Fruit fly (Drosophila melanogaster) whole organism, embryonic: ENCODE results near the gene beat-Vc.

Source experiments
- Ada2b ChIP-seq: fragments of 200-800 bp; sonication (Bioruptor generic); IDR thresholded peaks from 2 replicates; pipeline ENCODE4 v1.3.6; 2022; ENCODE audit warnings: missing biosample characterization, missing genetic modification characterization
- Awh ChIP-seq: fragments of 200-800 bp; sonication (Bioruptor generic); IDR thresholded peaks from 2 replicates; pipeline ENCODE4, ENCODE4 v1.3.6; 2022; ENCODE audit warnings: missing biosample characterization, missing genetic modification characterization
- Blimp-1 ChIP-seq: fragments of 200-800 bp; sonication (Bioruptor generic); optimal IDR thresholded peaks from 3 replicates; lab custom pipeline; 2018; ENCODE audit warnings: missing biosample characterization, missing genetic modification characterization, mild to moderate bottlenecking, moderate library complexity, missing genetic modification reagents
- Bteb2 ChIP-seq: fragments of 200-800 bp; sonication (Bioruptor generic); optimal IDR thresholded peaks from 2 replicates; lab custom pipeline; 2016; ENCODE audit warnings: missing biosample characterization, missing genetic modification characterization
- CG10209 ChIP-seq: fragments of 200-800 bp; sonication (Bioruptor generic); optimal IDR thresholded peaks from 3 replicates; lab custom pipeline; 2017; ENCODE audit warnings: missing biosample characterization, mild to moderate bottlenecking, missing genetic modification characterization, missing genetic modification reagents
- CG10274 ChIP-seq: fragments of 200-800 bp; sonication (Bioruptor generic); optimal IDR thresholded peaks from 3 replicates; lab custom pipeline; 2017; ENCODE audit warnings: missing biosample characterization, mild to moderate bottlenecking, missing genetic modification characterization
- CG10431 ChIP-seq: fragments of 200-800 bp; sonication (Bioruptor generic); optimal IDR thresholded peaks from 3 replicates; lab custom pipeline; 2018; ENCODE audit warnings: missing biosample characterization, mild to moderate bottlenecking, missing genetic modification characterization
- CG10565 ChIP-seq: fragments of 200-800 bp; sonication (Bioruptor generic); optimal IDR thresholded peaks from 3 replicates; lab custom pipeline; 2016; ENCODE audit warnings: missing biosample characterization, mild to moderate bottlenecking, missing genetic modification characterization
- CG10959 ChIP-seq: fragments of 200-800 bp; sonication (Bioruptor generic); IDR thresholded peaks from 2 replicates; pipeline ENCODE4 v1.3.6; 2022; ENCODE audit warnings: missing biosample characterization, missing genetic modification characterization
- CG11093 ChIP-seq: fragments of 200-800 bp; sonication (Bioruptor generic); IDR thresholded peaks from 3 replicates; pipeline ENCODE4 v1.3.6; 2022; ENCODE audit warnings: missing biosample characterization, missing genetic modification characterization
- CG11560 ChIP-seq: fragments of 200-800 bp; sonication (Bioruptor generic); IDR thresholded peaks from 3 replicates; pipeline ENCODE4 v1.3.6; 2022; ENCODE audit warnings: missing biosample characterization, missing genetic modification characterization
- CG12391 ChIP-seq: fragments of 200-800 bp; sonication (Bioruptor generic); optimal IDR thresholded peaks from 3 replicates; lab custom pipeline; 2018; ENCODE audit warnings: missing biosample characterization, mild to moderate bottlenecking, missing genetic modification characterization, moderate library complexity
- CG13287 ChIP-seq: fragments of 200-800 bp; sonication (Bioruptor generic); IDR thresholded peaks from 2 replicates; pipeline ENCODE4 v1.3.6; 2022; ENCODE audit warnings: missing biosample characterization, missing genetic modification characterization; ENCODE audit not compliant: partially characterized antibody
- CG14710 ChIP-seq: fragments of 200-800 bp; sonication (Bioruptor generic); optimal IDR thresholded peaks from 3 replicates; lab custom pipeline; 2019; ENCODE audit warnings: missing biosample characterization, mild to moderate bottlenecking, missing genetic modification characterization, moderate library complexity
- CG16779 ChIP-seq: fragments of 200-800 bp; sonication (Bioruptor generic); IDR thresholded peaks from 2 replicates; pipeline ENCODE4 v1.3.6; 2022; ENCODE audit warnings: missing biosample characterization, missing genetic modification characterization
- CG1832 ChIP-seq: fragments of 200-800 bp; sonication (Bioruptor generic); optimal IDR thresholded peaks from 2 replicates; lab custom pipeline; 2017; ENCODE audit warnings: missing biosample characterization, mild to moderate bottlenecking, missing genetic modification characterization, inconsistent platforms
- CG30403 ChIP-seq: fragments of 200-800 bp; sonication (Bioruptor generic); optimal IDR thresholded peaks from 3 replicates; lab custom pipeline; 2016; ENCODE audit warnings: missing biosample characterization, missing genetic modification characterization
- CG31388 ChIP-seq: fragments of 200-800 bp; sonication (Bioruptor generic); optimal IDR thresholded peaks from 2 replicates; lab custom pipeline; 2016; ENCODE audit warnings: missing biosample characterization, missing genetic modification characterization
- CG32532 ChIP-seq: fragments of 200-800 bp; sonication (Bioruptor generic); IDR thresholded peaks from 2 replicates; pipeline ENCODE4 v1.3.6; 2022; ENCODE audit warnings: missing biosample characterization, missing genetic modification characterization
- CG34376 ChIP-seq: fragments of 200-800 bp; sonication (Bioruptor generic); optimal IDR thresholded peaks from 2 replicates; lab custom pipeline; 2018; ENCODE audit warnings: missing biosample characterization, mild to moderate bottlenecking, missing genetic modification characterization
- CG6683 ChIP-seq: fragments of 200-800 bp; sonication (Bioruptor generic); optimal IDR thresholded peaks from 2 replicates; lab custom pipeline; 2017; ENCODE audit warnings: missing biosample characterization, mild to moderate bottlenecking, missing genetic modification characterization, missing genetic modification reagents
- CG8290 ChIP-seq, 3 experiments: fragments of 200-800 bp; sonication (Bioruptor generic); optimal IDR thresholded peaks; 2 replicates each; lab custom pipeline; 2016 to 2019; ENCODE audit warnings: missing biosample characterization in 3 of 3, missing genetic modification characterization in 3 of 3, mild to moderate bottlenecking in 2 of 3, moderate library complexity in 1 of 3
- CG8388 ChIP-seq: fragments of 200-800 bp; sonication (Bioruptor generic); optimal IDR thresholded peaks from 2 replicates; lab custom pipeline; 2019; ENCODE audit warnings: missing biosample characterization, mild to moderate bottlenecking, missing genetic modification characterization, moderate library complexity
- CG9876 ChIP-seq: fragments of 200-800 bp; sonication (Bioruptor generic); optimal IDR thresholded peaks from 2 replicates; lab custom pipeline; 2016; ENCODE audit warnings: missing biosample characterization, missing genetic modification characterization
- Doc2 ChIP-seq: fragments of 200-800 bp; sonication (Bioruptor generic); IDR thresholded peaks from 2 replicates; pipeline ENCODE4 v1.3.6; 2022; ENCODE audit warnings: missing biosample characterization, missing genetic modification characterization
- E2f1 ChIP-seq: fragments of 200-800 bp; sonication (Bioruptor generic); IDR thresholded peaks from 2 replicates; pipeline ENCODE4 v1.3.6; 2022; ENCODE audit warnings: missing biosample characterization, missing genetic modification characterization
- Fer1 ChIP-seq: fragments of 200-800 bp; sonication (Bioruptor generic); optimal IDR thresholded peaks from 2 replicates; lab custom pipeline; 2017; ENCODE audit warnings: missing biosample characterization, mild to moderate bottlenecking, missing genetic modification characterization
- Gsc ChIP-seq: fragments of 200-800 bp; sonication (Bioruptor generic); IDR thresholded peaks from 2 replicates; pipeline ENCODE4 v1.3.6; 2022; ENCODE audit warnings: missing biosample characterization, missing genetic modification characterization
- H2.0 ChIP-seq: fragments of 200-800 bp; sonication (Bioruptor generic); IDR thresholded peaks from 2 replicates; pipeline ENCODE4 v1.3.6; 2022; ENCODE audit warnings: missing biosample characterization, missing genetic modification characterization
- Hr39 ChIP-seq: fragments of >200 bp; optimal IDR thresholded peaks from 2 replicates; lab custom pipeline; 2017
- Oaz ChIP-seq: fragments of 200-800 bp; sonication (Bioruptor generic); IDR thresholded peaks from 2 replicates; pipeline ENCODE4 v1.3.6; 2022; ENCODE audit warnings: missing biosample characterization, missing genetic modification characterization
- Side ChIP-seq: fragments of 200-800 bp; sonication (Bioruptor generic); optimal IDR thresholded peaks from 2 replicates; lab custom pipeline; 2016; ENCODE audit warnings: missing biosample characterization, missing genetic modification characterization
- Xrp1 ChIP-seq: fragments of 200-800 bp; sonication (Bioruptor generic); IDR thresholded peaks from 2 replicates; pipeline ENCODE4 v1.3.6; 2022; ENCODE audit warnings: missing biosample characterization, missing genetic modification characterization
- cad ChIP-seq: fragments of >200 bp; optimal IDR thresholded peaks from 2 replicates; lab custom pipeline; 2017; ENCODE audit warnings: missing biosample characterization, missing genetic modification characterization
- chinmo ChIP-seq: fragments of 200-800 bp; sonication (Bioruptor generic); IDR thresholded peaks from 4 replicates; pipeline ENCODE4 v1.3.6; 2022; ENCODE audit warnings: missing biosample characterization, missing genetic modification characterization; ENCODE audit not compliant: partially characterized antibody
- disco-r ChIP-seq: fragments of 200-800 bp; sonication (Bioruptor generic); optimal IDR thresholded peaks from 2 replicates; lab custom pipeline; 2016; ENCODE audit warnings: missing biosample characterization, missing genetic modification characterization
- dmrt99B ChIP-seq: fragments of 200-800 bp; sonication (Bioruptor generic); optimal IDR thresholded peaks from 2 replicates; lab custom pipeline; 2018; ENCODE audit warnings: missing biosample characterization, mild to moderate bottlenecking, missing genetic modification characterization, moderate library complexity
- exex ChIP-seq: fragments of 200-800 bp; sonication (Bioruptor generic); optimal IDR thresholded peaks from 4 replicates; lab custom pipeline; 2018; ENCODE audit warnings: missing biosample characterization, mild to moderate bottlenecking, missing genetic modification characterization, moderate library complexity
- fd3F ChIP-seq: fragments of 200-800 bp; sonication (Bioruptor generic); optimal IDR thresholded peaks from 2 replicates; lab custom pipeline; 2018; ENCODE audit warnings: missing biosample characterization, mild to moderate bottlenecking, missing genetic modification characterization, moderate library complexity
- gro ChIP-seq: fragments of 200-800 bp; sonication (Bioruptor generic); optimal IDR thresholded peaks from 2 replicates; lab custom pipeline; 2016; ENCODE audit warnings: missing biosample characterization, missing genetic modification characterization
- gsb ChIP-seq: fragments of 200-800 bp; sonication (Bioruptor generic); IDR thresholded peaks from 2 replicates; pipeline ENCODE4 v1.3.6; 2022; ENCODE audit warnings: missing biosample characterization, missing genetic modification characterization
- hkb ChIP-seq, 2 experiments: fragments of 200-800 bp in 1 of 2; fragments of >200 bp in 1 of 2; sonication (Bioruptor generic) in 1 of 2; IDR thresholded peaks in 1 of 2; optimal IDR thresholded peaks in 1 of 2; 2 replicates each; pipeline versions ENCODE4 v1.3.6 to Lab custom; 2017 to 2022; ENCODE audit warnings: missing biosample characterization in 1 of 2, missing genetic modification characterization in 1 of 2
- jing ChIP-seq: fragments of 200-800 bp; sonication (Bioruptor generic); optimal IDR thresholded peaks from 2 replicates; lab custom pipeline; 2018; ENCODE audit warnings: missing biosample characterization, mild to moderate bottlenecking, missing genetic modification characterization
- lov ChIP-seq, 2 experiments: fragments of 200-800 bp in 1 of 2; fragments of >200 bp in 1 of 2; sonication (Bioruptor generic) in 1 of 2; IDR thresholded peaks in 1 of 2; optimal IDR thresholded peaks in 1 of 2; 2 replicates in 1 of 2; 3 replicates in 1 of 2; pipeline versions ENCODE4 v1.3.6 to Lab custom; 2017 to 2022; ENCODE audit warnings: missing biosample characterization in 1 of 2, missing genetic modification characterization in 1 of 2
- peb ChIP-seq: fragments of 200-800 bp; sonication (Bioruptor generic); IDR thresholded peaks from 2 replicates; pipeline ENCODE4 v1.3.6; 2022; ENCODE audit warnings: missing biosample characterization, missing genetic modification characterization
- sens ChIP-seq: fragments of 200-800 bp; sonication (Bioruptor generic); peaks from one replicate; lab custom pipeline; 2016; ENCODE audit warnings: missing biosample characterization, missing genetic modification characterization
- slbo ChIP-seq: fragments of 200-800 bp; sonication (Bioruptor generic); IDR thresholded peaks from 2 replicates; pipeline ENCODE4 v1.3.6; 2022; ENCODE audit warnings: missing biosample characterization, missing genetic modification characterization
- stwl ChIP-seq: fragments of 200-800 bp; sonication (Bioruptor generic); optimal IDR thresholded peaks from 3 replicates; lab custom pipeline; 2018; ENCODE audit warnings: missing biosample characterization, mild to moderate bottlenecking, missing genetic modification characterization, moderate library complexity
- tx ChIP-seq: fragments of 200-800 bp; sonication (Bioruptor generic); optimal IDR thresholded peaks from 2 replicates; lab custom pipeline; 2016; ENCODE audit warnings: missing biosample characterization, missing genetic modification characterization
- usp ChIP-seq: fragments of >200 bp; optimal IDR thresholded peaks from 2 replicates; lab custom pipeline; 2017; ENCODE audit warnings: missing biosample characterization, missing genetic modification characterization
- zen2 ChIP-seq: fragments of 200-800 bp; sonication (Bioruptor generic); IDR thresholded peaks from 3 replicates; pipeline ENCODE4 v1.3.6; 2022; ENCODE audit warnings: missing biosample characterization, missing genetic modification characterization; ENCODE audit not compliant: partially characterized antibody

The beat-Vc gene

dm6 chr3R:12716251-12716650 lies 66.8 kb downstream of the beat-Vc start (continued):
- TF ChIP-seq CG12391 (tag; lab: Kevin White, UChicago) (no peak), dmrt99B (tag; lab: Kevin White, UChicago) (no peak), CG10959 (GFP tag; lab: Robert Waterston, UW) (no peak), CG8388 (no peak), stwl (tag; lab: Kevin White, UChicago) (no peak), CG31388 (GFP tag; lab: Kevin White, UChicago) (no peak), Awh (GFP tag; lab: Robert Waterston, UW) (no peak), zen2 (GFP tag; lab: Robert Waterston, UW) (no peak), cad (GFP tag; lab: Kevin White, UChicago) (no peak), CG14710 (no peak), CG16779 (GFP tag; lab: Robert Waterston, UW) (no peak), CG30403 (GFP tag; lab: Kevin White, UChicago) (no peak), E2f1 (GFP tag; lab: Robert Waterston, UW) (no peak), jing (GFP tag; lab: Kevin White, UChicago) (no peak), H2.0 (GFP tag; lab: Robert Waterston, UW) (no peak), CG1832 (GFP tag; lab: Kevin White, UChicago) (no peak), CG11093 (no peak), CG11560 (tag; lab: Robert Waterston, UW) (no peak), Xrp1 (0 out of 2 replicates have a peak, but pooled peaks have one; percentile 9), CG13287 (GFP tag; lab: Robert Waterston, UW) (no peak), CG8290 (GFP tag; optimal IDR thresholded peaks at IDR 0.05; lab: Kevin White, UChicago) (no peak), CG8290 (tag; optimal IDR thresholded peaks at IDR 0.05; lab: Kevin White, UChicago) (peak in 1 of 2 experiments; percentile 55), sens (GFP tag; lab: Kevin White, UChicago) (peak; percentile 47), Doc2 (GFP tag; lab: Robert Waterston, UW) (no peak), hkb (optimal IDR thresholded peaks at IDR 0.05; lab: Kevin White, UChicago) (no peak), hkb (GFP tag; IDR thresholded peaks at IDR 0.05; lab: Robert Waterston, UW) (no peak), CG9876 (GFP tag; lab: Kevin White, UChicago) (no peak), CG34376 (peak; percentile 70), tx (no peak), Oaz (no peak), CG10209 (GFP tag; lab: Kevin White, UChicago) (no peak), CG10565 (no peak), CG10431 (GFP tag; lab: Kevin White, UChicago) (no peak), Ada2b (GFP tag; lab: Robert Waterston, UW) (no peak), Gsc (GFP tag; lab: Robert Waterston, UW) (no peak), usp (GFP tag; lab: Kevin White, UChicago) (no peak), gro (no peak), Bteb2 (GFP tag; lab: Kevin White, UChicago) (no peak), fd3F (GFP tag; lab: Kevin White, UChicago) (peak; percentile 14), Fer1 (GFP tag; lab: Kevin White, UChicago) (peak; percentile 25), peb (GFP tag; lab: Robert Waterston, UW) (no peak), disco-r (GFP tag; lab: Kevin White, UChicago) (no peak), CG6683 (GFP tag; lab: Kevin White, UChicago) (no peak), exex (peak; percentile 84), gsb (GFP tag; lab: Robert Waterston, UW) (no peak), chinmo (GFP tag; lab: Robert Waterston, UW) (no peak), Hr39 (no peak), CG10274 (GFP tag; lab: Kevin White, UChicago) (no peak), slbo (GFP tag; lab: Robert Waterston, UW) (no peak), Side (GFP tag; lab: Kevin White, UChicago) (no peak), lov (optimal IDR thresholded peaks at IDR 0.05; lab: Kevin White, UChicago) (no peak), lov (GFP tag; IDR thresholded peaks at IDR 0.05; lab: Robert Waterston, UW) (no peak), Blimp-1 (GFP tag; lab: Kevin White, UChicago) (peak; percentile 28), CG32532 (GFP tag; lab: Robert Waterston, UW) (no peak)
